Fruit fly (Drosophila melanogaster) ovary, adult (tissue): ENCODE measurements around the gene CG13972.

Source experiments
- CG17801 ChIP-seq: fragments of 200-800 bp; optimal IDR thresholded peaks from 2 replicates; lab custom pipeline; 2019; ENCODE audit warnings: missing biosample characterization, mild to moderate bottlenecking, missing genetic modification characterization, moderate library complexity; ENCODE audit not compliant: partially characterized antibody

The CG13972 gene

DNA sequence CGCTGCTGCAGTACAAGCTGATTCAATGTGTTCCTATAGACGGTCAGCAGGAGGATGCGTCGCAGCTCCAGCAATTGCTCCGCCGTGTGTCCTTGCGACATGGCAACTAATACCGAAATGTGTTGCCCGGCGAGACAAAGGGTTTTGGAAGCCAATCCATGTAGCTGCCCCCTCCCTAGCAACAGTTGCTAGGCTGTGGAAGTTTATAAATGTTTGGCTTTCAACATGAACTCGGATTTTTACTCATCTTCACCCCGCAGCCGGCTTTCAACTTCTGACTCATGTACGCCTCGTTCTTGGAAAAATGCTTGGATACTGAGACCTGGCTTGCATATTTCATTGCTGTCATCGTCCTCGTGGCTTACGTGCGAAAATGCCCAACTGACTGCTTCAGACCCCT is at the start of gene CG13972:
Gene CG13972, minus strand, starts transcription at position 101 of the 400 bp plus-strand sequence.
- no peak for TF ChIP-seq CG17801 (GFP tag; lab: Kevin White, UChicago)

DNA sequence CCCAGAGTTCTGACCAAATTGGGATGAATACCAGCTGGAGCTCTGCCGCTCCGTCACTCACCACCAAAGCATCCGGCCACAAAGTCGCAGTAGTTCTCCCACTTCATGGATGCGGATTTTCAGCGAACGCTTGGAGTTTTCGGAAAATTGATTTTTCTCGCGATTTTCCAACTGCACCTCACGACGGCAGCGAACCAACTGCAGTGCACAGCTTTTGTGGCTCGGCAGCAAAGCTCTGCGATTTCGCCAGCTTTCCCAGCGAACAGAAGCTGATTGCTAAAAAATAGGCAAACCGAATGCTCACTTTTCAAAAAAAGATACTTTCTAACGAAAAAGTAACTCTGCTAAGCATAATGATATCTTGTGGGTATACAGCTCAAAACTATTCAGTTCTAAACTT is 44.1 kb upstream of the CG13972 start, which contains the start of gene CG5646:
Gene CG5646, minus strand, starts transcription at position 206 of the 400 bp plus-strand sequence.
- peak; percentile 69 for TF ChIP-seq CG17801 (GFP tag; lab: Kevin White, UChicago)

DNA sequence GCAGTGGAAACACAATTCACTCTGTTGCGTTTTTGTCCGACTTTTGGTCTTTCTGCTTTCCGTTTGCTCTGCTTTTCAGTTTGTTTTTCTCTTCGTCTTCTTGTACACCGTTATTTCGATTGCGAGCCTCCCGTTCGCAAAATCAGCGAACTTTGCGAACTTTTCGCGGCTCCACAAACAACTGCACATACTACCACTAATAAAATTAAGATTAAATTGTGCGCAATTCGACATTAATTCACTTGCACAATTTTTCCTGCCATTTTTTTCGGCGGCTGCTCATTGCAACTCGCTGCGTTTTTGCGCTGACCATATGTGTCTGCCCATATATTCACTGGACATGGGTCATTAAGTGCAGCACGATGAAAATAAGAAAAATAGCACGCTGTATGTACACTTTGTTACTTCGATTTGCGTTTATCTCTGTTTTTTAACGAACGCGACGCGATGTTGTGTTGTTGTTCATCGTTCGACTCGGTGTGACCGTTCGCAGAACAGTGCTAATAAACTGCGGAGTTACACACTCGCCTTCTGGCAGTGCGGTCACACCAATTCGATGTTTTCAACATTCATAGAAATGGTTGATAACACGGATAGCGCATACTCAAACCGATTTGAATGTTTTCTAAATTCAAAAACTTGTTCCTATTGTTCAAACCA is 41.7 kb upstream of the CG13972 start, which contains the start of gene Klp98A:
Gene Klp98A, minus strand, starts transcription at position 486 of the 660 bp plus-strand sequence.
- no peak for TF ChIP-seq CG17801 (GFP tag; lab: Kevin White, UChicago)

DNA sequence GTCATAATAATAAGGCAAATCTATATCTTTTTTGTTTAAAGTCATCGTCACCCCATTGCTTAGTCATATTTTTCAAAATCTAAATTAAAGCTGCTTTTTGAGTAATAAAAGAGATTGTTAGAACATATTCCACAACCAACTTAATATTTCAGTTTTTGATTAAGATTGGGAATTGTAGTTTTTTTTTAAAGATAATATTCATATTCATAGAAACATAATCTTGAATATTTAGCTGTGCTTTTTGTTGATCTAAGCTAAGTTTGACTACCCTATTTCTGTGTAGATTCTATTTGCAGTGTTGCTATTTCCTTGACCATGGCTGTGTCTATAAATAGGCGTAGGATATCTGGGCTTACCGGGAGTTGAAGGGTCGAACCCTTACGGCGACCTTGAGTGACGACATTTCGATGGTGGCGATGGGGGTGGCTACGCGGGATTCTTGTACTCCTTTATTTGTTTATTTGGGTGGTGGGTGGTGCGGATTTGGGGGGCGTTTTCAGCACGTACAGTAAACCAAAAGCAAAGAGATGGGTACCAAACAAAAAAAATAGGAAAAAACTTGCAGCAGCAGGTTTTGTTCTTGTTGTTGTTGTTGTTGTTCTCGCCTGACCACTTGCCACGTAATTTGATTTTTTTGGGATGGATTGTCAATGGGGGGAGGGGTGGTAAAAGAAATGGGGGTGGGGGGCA is 41.1 kb upstream of the CG13972 start:
- TF ChIP-seq CG17801 (GFP tag; lab: Kevin White, UChicago), result no peak

DNA sequence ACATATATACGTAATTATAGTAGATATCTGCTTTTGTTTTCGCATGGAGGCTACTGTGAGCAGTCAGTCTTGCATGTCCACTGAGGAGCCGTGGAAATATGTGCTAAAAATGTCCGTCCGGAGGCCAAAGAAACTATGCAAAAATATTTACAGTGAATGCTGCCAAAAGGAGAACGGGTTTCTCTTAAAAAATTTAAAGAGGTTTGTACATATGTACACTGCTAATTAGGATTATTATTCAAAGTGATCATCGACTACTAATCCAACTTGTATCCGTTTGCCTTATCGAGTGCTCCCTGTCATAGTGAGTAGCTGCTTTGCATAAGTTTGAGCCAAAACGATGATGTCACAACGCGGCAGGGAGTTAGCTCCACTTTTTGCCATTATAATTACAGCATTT is 39.9 kb upstream of the CG13972 start:
- TF ChIP-seq CG17801 (GFP tag; lab: Kevin White, UChicago), result no peak

DNA sequence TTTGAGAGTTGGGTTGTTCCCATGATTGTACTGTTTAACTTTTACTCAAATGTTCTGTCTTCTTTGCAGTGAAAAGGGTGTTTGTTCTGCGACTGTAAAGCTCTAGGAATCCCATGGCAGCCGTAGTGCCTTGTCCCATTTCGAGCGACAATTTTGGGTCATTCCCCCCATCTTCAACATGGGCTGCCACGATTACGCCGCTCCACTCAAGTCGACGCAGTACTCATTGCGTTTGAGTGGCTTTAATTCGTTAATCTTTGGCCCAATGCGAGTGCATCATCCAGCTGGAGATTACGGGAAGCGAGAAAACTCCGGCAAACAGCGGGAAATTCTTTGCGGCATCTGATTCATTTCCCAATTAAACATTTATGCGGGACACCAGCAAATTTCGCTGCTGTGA is 39.4 kb upstream of the CG13972 start:
- TF ChIP-seq CG17801 (GFP tag; lab: Kevin White, UChicago), result no peak

DNA sequence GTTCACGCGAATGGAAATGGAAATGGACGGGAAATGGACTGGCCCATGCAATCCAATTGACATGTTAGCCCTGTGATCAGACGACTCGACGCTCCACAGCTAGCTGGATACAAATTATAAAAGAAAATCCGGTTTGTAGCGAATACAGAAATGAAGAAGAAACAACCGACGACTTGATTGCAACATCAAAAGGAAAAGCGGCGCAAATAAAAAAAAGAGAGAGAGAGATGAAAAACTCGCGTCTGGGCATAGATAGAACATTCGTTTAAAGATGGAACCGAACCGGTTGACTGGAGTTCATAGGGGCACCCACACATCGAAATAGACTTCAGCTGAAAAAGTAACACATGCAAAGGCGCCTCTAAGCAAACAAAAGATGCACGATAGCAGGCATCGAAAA is 38.8 kb upstream of the CG13972 start:
- no peak for TF ChIP-seq CG17801 (GFP tag; lab: Kevin White, UChicago)

DNA sequence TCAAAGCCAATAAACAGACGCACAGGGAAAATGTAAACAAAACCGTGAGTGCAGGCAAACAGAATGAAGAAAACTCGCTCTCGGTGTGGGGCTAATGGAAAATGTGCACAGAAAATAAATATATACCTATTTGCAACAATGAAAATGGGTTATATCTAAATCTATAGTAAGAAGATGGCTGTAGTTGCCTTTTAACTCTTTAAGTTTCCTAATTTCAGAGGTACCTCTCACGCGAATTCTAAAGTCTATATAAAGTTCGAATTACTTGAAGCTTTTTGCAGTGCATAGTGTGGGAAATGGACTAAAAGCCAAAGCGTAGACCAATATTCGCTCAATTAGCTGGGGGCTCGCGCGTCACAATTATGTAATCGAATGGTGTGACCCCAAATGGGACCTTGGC is 37.9 kb upstream of the CG13972 start:
- TF ChIP-seq CG17801 (GFP tag; lab: Kevin White, UChicago), result peak; percentile 63

DNA sequence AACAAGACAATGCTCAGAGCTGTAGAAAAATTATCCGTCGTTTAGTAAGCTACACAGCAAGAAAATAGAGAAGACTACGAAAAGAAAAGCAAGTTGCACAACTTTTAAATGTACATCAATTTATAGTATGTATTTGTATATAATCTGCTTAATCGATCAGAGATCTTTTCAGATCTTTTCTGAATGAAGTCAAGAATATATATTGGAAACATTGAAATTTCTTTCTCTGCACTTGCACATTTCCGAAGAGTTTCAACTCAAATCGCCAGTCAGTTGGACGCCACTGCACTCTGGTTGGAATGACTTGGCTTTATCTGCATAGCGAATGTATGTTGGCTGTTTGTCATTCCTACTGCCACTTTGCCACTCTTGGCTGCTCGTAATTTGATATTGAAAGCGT is 36.9 kb upstream of the CG13972 start:
- TF ChIP-seq CG17801 (GFP tag; lab: Kevin White, UChicago), result peak; percentile 85

DNA sequence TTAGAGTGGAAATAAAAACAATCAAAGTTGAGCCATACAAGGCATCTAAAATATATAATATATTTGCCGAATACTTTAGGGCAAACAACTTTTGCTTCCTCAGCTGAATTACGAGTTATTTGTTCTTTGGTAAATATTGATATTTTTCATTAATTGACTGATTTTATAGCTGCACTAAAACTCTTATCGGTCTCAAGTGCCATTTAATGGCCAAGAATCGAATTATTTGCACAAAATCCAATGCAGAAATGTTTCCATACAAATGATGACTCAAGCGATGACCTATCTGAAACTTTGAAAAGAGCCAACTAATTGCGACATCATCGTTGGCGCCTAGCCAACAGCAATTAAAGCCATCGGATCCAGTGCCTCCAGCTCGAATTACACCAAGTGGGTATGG is 36.3 kb upstream of the CG13972 start:
- no peak for TF ChIP-seq CG17801 (GFP tag; lab: Kevin White, UChicago)

DNA sequence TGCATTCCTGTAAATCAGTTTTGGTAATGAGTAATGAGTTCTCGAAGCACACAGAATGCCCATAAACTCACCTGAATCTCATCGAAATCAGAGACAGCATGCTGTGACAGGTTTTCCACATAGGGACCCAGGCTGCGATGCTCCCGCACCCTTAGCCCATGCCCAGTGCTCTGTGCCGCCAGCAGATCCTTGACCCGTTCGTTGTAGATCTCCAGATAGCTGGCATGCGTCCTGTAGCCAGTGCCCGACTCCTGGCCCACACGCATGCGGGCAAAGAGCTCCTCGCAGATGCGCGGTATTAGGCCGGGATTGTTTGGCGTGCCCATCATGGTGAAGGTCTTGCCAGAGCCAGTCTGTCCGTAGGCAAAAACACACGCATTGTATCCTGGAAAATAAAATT is 35.7 kb upstream of the CG13972 start:
- no peak for TF ChIP-seq CG17801 (GFP tag; lab: Kevin White, UChicago)

DNA sequence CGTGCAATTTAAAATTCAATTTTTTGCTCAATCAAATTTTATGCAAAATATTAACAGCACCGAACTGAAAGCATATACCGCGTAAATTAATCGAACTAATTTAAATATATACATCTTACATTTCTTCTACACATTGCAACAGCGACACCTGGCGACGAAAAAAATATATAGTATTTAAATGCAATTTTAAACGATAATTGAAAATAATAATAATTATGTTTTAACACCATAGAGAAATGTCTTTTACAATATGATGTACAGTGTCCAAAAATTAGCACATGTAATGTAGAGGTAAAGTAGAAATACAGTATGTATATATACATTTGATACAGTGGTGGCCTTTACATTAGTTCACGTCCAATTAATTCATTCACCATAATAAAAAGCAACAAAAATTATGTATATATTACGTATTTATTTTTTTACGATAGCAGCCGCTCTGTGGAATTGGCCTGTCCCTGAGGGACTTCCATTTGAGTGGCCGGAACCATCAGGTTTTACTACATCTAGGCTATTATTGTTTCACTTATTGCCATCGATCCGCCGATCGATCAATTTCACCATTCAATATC is 30.4 kb upstream of the CG13972 start:
- no peak for TF ChIP-seq CG17801 (GFP tag; lab: Kevin White, UChicago)

DNA sequence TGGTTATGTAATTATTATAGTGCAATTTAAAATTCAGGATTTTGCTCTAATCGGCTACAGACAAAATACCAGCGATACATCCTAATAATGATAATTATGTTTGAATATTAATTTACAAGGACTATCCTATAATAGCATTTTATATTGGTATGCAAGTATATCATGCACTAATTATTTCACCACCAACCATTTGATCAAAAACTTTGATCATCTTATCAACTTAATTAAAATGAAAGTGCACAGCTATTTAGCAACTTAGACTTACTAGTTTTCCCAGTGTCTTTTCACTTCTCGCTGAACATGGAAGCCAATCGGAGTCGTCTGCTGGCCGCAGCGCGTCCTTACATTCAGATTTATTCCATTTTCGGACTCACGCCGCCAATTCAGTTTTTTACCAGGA is 28.7 kb upstream of the CG13972 start, which contains the start of gene Gr98d:
Gene Gr98d, plus strand, starts transcription at position 301 of the 400 bp plus-strand sequence.
- TF ChIP-seq CG17801 (GFP tag; lab: Kevin White, UChicago), result no peak

DNA sequence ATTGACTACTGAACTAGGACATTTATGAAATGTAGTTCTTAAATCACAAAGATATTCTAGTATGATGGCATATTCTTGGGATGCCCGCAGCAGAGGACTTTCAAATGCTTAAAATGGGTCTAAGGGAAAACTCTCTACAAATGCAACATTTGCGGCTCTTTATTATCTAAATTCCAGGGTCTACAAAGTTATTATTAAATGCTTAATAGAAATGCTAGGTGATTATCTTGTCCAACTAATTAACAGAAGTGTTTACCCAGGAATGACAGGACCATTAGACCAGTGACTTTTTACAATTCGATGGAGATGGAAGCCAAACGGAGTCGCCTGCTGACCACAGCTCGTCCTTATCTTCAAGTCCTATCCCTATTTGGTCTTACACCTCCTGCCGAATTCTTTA is 27.1 kb upstream of the CG13972 start, which contains the start of gene Gr98c:
Gene Gr98c, plus strand, starts transcription at position 301 of the 400 bp plus-strand sequence.
- TF ChIP-seq CG17801 (GFP tag; lab: Kevin White, UChicago), result no peak

DNA sequence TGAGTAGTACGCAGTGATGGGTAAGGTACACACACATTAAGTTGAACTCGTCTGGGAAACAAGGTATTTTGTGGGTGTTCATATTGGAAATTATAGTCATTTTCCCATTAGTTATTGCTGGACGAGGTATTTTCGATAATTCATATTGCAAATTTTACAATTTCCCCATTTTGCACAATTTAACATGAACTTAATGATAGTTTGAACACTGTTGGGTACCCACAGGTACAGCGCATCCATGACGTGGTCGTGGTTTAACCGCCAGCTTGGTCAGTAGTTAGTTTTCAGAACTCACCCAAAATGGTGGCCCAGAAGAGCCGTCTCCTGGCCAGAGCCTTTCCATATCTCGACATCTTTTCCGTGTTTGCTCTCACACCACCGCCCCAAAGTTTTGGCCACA is 25.1 kb upstream of the CG13972 start, which contains the start of gene Gr98b:
Gene Gr98b, plus strand, starts transcription at position 301 of the 400 bp plus-strand sequence.
- no peak for TF ChIP-seq CG17801 (GFP tag; lab: Kevin White, UChicago)
